Worm (Caenorhabditis elegans) whole organism, L2 larva: ENCODE data around the gene R12B2.3.

Source experiments
- Y55F3AM.14 ChIP-seq: fragments of 200-800 bp; sonication (Bioruptor generic); optimal IDR thresholded peaks from 2 replicates; lab custom pipeline; 2018; ENCODE audit warnings: mild to moderate bottlenecking, missing genetic modification characterization, missing compliant biosample characterization
- egl-27 ChIP-seq: sonication (generic microtip); optimal IDR thresholded peaks from 3 replicates; lab custom pipeline; 2017; ENCODE audit warnings: missing biosample characterization, missing genetic modification reagents, missing genetic modification characterization
- elt-1 ChIP-seq: fragments of 150-350 bp; optimal IDR thresholded peaks from 2 replicates; lab custom pipeline; 2014; ENCODE audit warnings: missing biosample characterization, missing genetic modification characterization
- elt-3 ChIP-seq: sonication (generic microtip); optimal IDR thresholded peaks from 2 replicates; lab custom pipeline; 2017; ENCODE audit warnings: missing biosample characterization, missing genetic modification characterization
- lin-11 ChIP-seq: fragments of 150-350 bp; sonication (generic microtip); optimal IDR thresholded peaks from 2 replicates; lab custom pipeline; 2014; ENCODE audit warnings: missing biosample characterization, missing genetic modification characterization, inconsistent platforms, mixed read lengths
- mdl-1 ChIP-seq, 2 experiments: fragments of 150-350 bp in 1 of 2; sonication (generic microtip) in 1 of 2; optimal IDR thresholded peaks; 2 replicates each; lab custom pipeline; 2017; ENCODE audit warnings: missing biosample characterization in 2 of 2, missing genetic modification characterization in 2 of 2
- nhr-11 ChIP-seq: fragments of 150-350 bp; optimal IDR thresholded peaks from 2 replicates; lab custom pipeline; 2014; ENCODE audit warnings: missing biosample characterization, missing genetic modification characterization
- sma-3 ChIP-seq: sonication (generic microtip); optimal IDR thresholded peaks from 2 replicates; lab custom pipeline; 2016; ENCODE audit warnings: missing genetic modification reagents, missing genetic modification characterization, missing compliant biosample characterization
- unc-55 ChIP-seq: fragments of 150-350 bp; sonication (generic microtip); optimal IDR thresholded peaks from 3 replicates; lab custom pipeline; 2014; ENCODE audit warnings: missing biosample characterization, missing genetic modification reagents, missing genetic modification characterization
- ztf-1 ChIP-seq: fragments of 200-800 bp; sonication (Bioruptor generic); conservative IDR thresholded peaks from 2 replicates; pipeline ENCODE4 v1.3.6; 2022; ENCODE audit warnings: missing genetic modification characterization, missing compliant biosample characterization

ce11 chrIII:5836261-5836660 is 30.9 kb downstream of the R12B2.3 start:
- TF ChIP-seq egl-27 (no peak), Y55F3AM.14 (GFP tag; lab: Kevin White, UChicago) (no peak), ztf-1 (GFP tag; lab: Robert Waterston, UW) (no peak), unc-55 (GFP tag; lab: Kevin White, UChicago) (no peak), elt-1 (tag; lab: Kevin White, UChicago) (peak; percentile 79), lin-11 (no peak), mdl-1 (tag; optimal IDR thresholded peaks at IDR 0.05; lab: Kevin White, UChicago) (no peak), sma-3 (GFP tag; lab: Kevin White, UChicago) (no peak), nhr-11 (tag; lab: Kevin White, UChicago) (no peak), elt-3 (tag; lab: Kevin White, UChicago) (no peak)
